Worm (Caenorhabditis elegans): ENCODE data around the gene F59E12.15.
A peak's percentile ranks its signal among the peaks of the same experiment; 100 is the strongest.

DNA sequence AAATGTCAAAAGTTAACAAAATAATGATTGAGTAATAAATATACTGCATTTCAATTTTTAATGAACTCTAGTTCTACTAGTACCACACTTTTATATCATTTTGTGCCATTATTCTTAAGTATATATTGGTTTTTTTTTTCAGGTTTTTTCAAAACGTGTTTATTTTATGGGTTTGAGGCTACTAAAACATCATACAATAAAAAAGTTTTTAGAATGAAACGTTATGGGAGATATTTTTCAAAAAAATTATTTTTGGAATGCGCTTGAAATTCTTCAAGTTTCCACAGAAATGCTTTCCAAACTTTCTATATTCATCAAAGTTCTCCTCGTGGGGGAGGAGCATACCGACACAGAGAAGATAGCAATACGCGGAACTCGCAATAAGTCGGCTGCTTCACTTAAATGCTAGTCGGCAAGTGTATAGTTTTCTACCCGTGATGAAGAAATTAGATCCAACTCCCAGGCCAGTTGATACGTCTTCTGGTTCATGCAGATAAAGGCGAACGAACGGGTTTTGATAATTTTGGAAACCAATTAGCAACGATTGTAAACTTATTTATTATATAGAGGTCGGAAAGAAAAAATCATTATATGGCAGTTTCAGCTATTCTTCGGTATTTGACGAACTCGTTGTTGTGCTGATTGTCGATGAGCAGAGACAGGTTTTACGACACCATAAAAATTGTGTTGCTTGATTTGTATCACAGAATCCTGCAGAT lies 28.7 kb downstream of the F59E12.15 start, which contains the start of gene C17G10.10:
- TF ChIP-seq pbrm-1 (GFP tag; IDR thresholded peaks at IDR 0.05) (peak; percentile 89), Y79H2A.3 (GFP tag; conservative IDR thresholded peaks at IDR 0.05) (no peak), ama-1 (optimal IDR thresholded peaks at IDR 0.05) (peak; percentile 83), ama-1 (GFP tag; optimal IDR thresholded peaks at IDR 0.05) (no peak), mxl-1 (tag; optimal IDR thresholded peaks at IDR 0.05) (no peak), F52B5.7 (tag; optimal IDR thresholded peaks at IDR 0.05) (no peak), Y67H2A.10 (GFP tag; conservative IDR thresholded peaks at IDR 0.05) (no peak), him-1 (tag; optimal IDR thresholded peaks at IDR 0.05) (peak; percentile 94), nhr-179 (tag; optimal IDR thresholded peaks at IDR 0.05) (no peak)
